Fruit fly (Drosophila melanogaster): ENCODE measurements around the gene CG43783.

CG43783 gene

dm6 chr3L:8978678-8979413 lies 24.8 kb upstream of the CG43783 start (continued):
- TF ChIP-seq CG17359 (tag; optimal IDR thresholded peaks at IDR 0.05) (peak; percentile 52), CG12299 (tag; optimal IDR thresholded peaks at IDR 0.05) (no peak), repo (GFP tag; optimal IDR thresholded peaks at IDR 0.05) (no peak), shn (GFP tag; optimal IDR thresholded peaks at IDR 0.05) (no peak), gt (GFP tag; IDR thresholded peaks at IDR 0.05) (no peak), CG12769 (tag; optimal IDR thresholded peaks at IDR 0.05) (no peak), Bteb2 (GFP tag; optimal IDR thresholded peaks at IDR 0.05) (no peak), CG8944 (GFP tag; optimal IDR thresholded peaks at IDR 0.05) (no peak), Bgb (GFP tag; IDR thresholded peaks at IDR 0.05; ENCODE audit: partially characterized antibody) (no peak), kay (GFP tag; optimal IDR thresholded peaks at IDR 0.05) (no peak), CG14710 (tag; optimal IDR thresholded peaks at IDR 0.05) (no peak), Lpt (GFP tag; optimal IDR thresholded peaks at IDR 0.05) (no peak), CG11504 (tag; optimal IDR thresholded peaks at IDR 0.05) (no peak), unc-4 (GFP tag; IDR thresholded peaks at IDR 0.05; ENCODE audit: partially characterized antibody) (peak; percentile 44), CG9727 (GFP tag; optimal IDR thresholded peaks at IDR 0.05) (no peak), ci (GFP tag; IDR thresholded peaks at IDR 0.05) (peak; percentile 63), CG3407 (GFP tag; optimal IDR thresholded peaks at IDR 0.05) (no peak), Fer2 (tag; optimal IDR thresholded peaks at IDR 0.05) (no peak), lab (GFP tag; optimal IDR thresholded peaks at IDR 0.05) (no peak), CG5245 (GFP tag; optimal IDR thresholded peaks at IDR 0.05) (no peak), vnd (GFP tag; IDR thresholded peaks at IDR 0.05; ENCODE audit: partially characterized antibody) (no peak), tll (GFP tag; optimal IDR thresholded peaks at IDR 0.05) (no peak), MBD-R2 (GFP tag; IDR thresholded peaks at IDR 0.05) (no peak), CG2120 (GFP tag; optimal IDR thresholded peaks at IDR 0.05) (no peak), CG34422 (GFP tag; IDR thresholded peaks at IDR 0.05) (peak; percentile 84; the same call in 1 of the 3 replicates), CG7839 (tag; optimal IDR thresholded peaks at IDR 0.05) (peak; percentile 38), Ets97D (GFP tag; optimal IDR thresholded peaks at IDR 0.05) (no peak), bbx (GFP tag; IDR thresholded peaks at IDR 0.05; ENCODE audit: partially characterized antibody) (no peak), CG8388 (GFP tag; optimal IDR thresholded peaks at IDR 0.05) (peak; percentile 5), tup (GFP tag; optimal IDR thresholded peaks at IDR 0.05) (no peak), Bdp1 (GFP tag; optimal IDR thresholded peaks at IDR 0.05) (no peak), CG3065 (GFP tag; optimal IDR thresholded peaks at IDR 0.05) (no peak), dmrt99B (tag; optimal IDR thresholded peaks at IDR 0.05) (no peak), her (GFP tag; optimal IDR thresholded peaks at IDR 0.05) (no peak), Hmx (GFP tag; optimal IDR thresholded peaks at IDR 0.05) (no peak), unpg (GFP tag; optimal IDR thresholded peaks at IDR 0.05) (no peak), CG1024 (GFP tag; IDR thresholded peaks at IDR 0.05) (no peak), Sry-δ (GFP tag; optimal IDR thresholded peaks at IDR 0.05) (no peak), lola (GFP tag; optimal IDR thresholded peaks at IDR 0.05) (no peak), gcm2 (GFP tag; optimal IDR thresholded peaks at IDR 0.05) (no peak), CG6272 (GFP tag; IDR thresholded peaks at IDR 0.05) (no peak), Hr39 (optimal IDR thresholded peaks at IDR 0.05) (no peak), CG13296 (GFP tag; optimal IDR thresholded peaks at IDR 0.05) (no peak), Dek (tag; optimal IDR thresholded peaks at IDR 0.05) (no peak), CG2712 (tag; optimal IDR thresholded peaks at IDR 0.05) (peak; percentile 51), CG3163 (GFP tag; optimal IDR thresholded peaks at IDR 0.05) (no peak), CG10979 (tag; optimal IDR thresholded peaks at IDR 0.05) (no peak), CG2202 (tag; optimal IDR thresholded peaks at IDR 0.05) (no peak), aop (GFP tag; IDR thresholded peaks at IDR 0.05) (no peak), HmgZ (tag; optimal IDR thresholded peaks at IDR 0.05) (no peak)

Data from whole organism, embryonic.